Fruit fly (Drosophila melanogaster) whole organism, embryonic: Measurements from ENCODE around the gene CG43679.

ENCODE experiments used
- Adf1 ChIP-seq: fragments of 200-800 bp; sonication (Bioruptor generic); IDR thresholded peaks from 2 replicates; pipeline ENCODE4 v1.3.6; 2022; ENCODE audit warnings: missing biosample characterization, missing genetic modification characterization
- Antp ChIP-seq: fragments of 200-800 bp; sonication (Bioruptor generic); optimal IDR thresholded peaks from 3 replicates; lab custom pipeline; 2016; ENCODE audit warnings: missing biosample characterization, missing genetic modification characterization
- Blimp-1 ChIP-seq: fragments of 200-800 bp; sonication (Bioruptor generic); optimal IDR thresholded peaks from 3 replicates; lab custom pipeline; 2018; ENCODE audit warnings: missing biosample characterization, missing genetic modification characterization, mild to moderate bottlenecking, moderate library complexity, missing genetic modification reagents
- CG10274 ChIP-seq: fragments of 200-800 bp; sonication (Bioruptor generic); optimal IDR thresholded peaks from 3 replicates; lab custom pipeline; 2017; ENCODE audit warnings: missing biosample characterization, mild to moderate bottlenecking, missing genetic modification characterization
- CG10979 ChIP-seq: fragments of 200-800 bp; sonication (Bioruptor generic); optimal IDR thresholded peaks from 2 replicates; lab custom pipeline; 2018; ENCODE audit warnings: missing biosample characterization, mild to moderate bottlenecking, missing genetic modification characterization, moderate library complexity
- CG12071 ChIP-seq: fragments of 200-800 bp; sonication (Bioruptor generic); optimal IDR thresholded peaks from 3 replicates; lab custom pipeline; 2018; ENCODE audit warnings: missing biosample characterization, mild to moderate bottlenecking, missing genetic modification characterization
- CG13287 ChIP-seq: fragments of 200-800 bp; sonication (Bioruptor generic); IDR thresholded peaks from 2 replicates; pipeline ENCODE4 v1.3.6; 2022; ENCODE audit warnings: missing biosample characterization, missing genetic modification characterization; ENCODE audit not compliant: partially characterized antibody
- CG15514 ChIP-seq: fragments of 200-800 bp; sonication (Bioruptor generic); optimal IDR thresholded peaks from 3 replicates; lab custom pipeline; 2017; ENCODE audit warnings: missing biosample characterization, missing genetic modification characterization, mild to moderate bottlenecking, moderate library complexity, missing genetic modification reagents
- CG17328 ChIP-seq: fragments of 200-800 bp; sonication (Bioruptor generic); IDR thresholded peaks from 2 replicates; pipeline ENCODE4 v1.3.6; 2022; ENCODE audit warnings: missing biosample characterization, missing genetic modification characterization
- CG17385 ChIP-seq: fragments of 200-800 bp; sonication (Bioruptor generic); optimal IDR thresholded peaks from 3 replicates; lab custom pipeline; 2018; ENCODE audit warnings: missing biosample characterization, mild to moderate bottlenecking, missing genetic modification characterization
- CG3065 ChIP-seq: fragments of 200-800 bp; sonication (Bioruptor generic); optimal IDR thresholded peaks from 2 replicates; lab custom pipeline; 2016; ENCODE audit warnings: missing biosample characterization, missing genetic modification characterization
- CG31365 ChIP-seq: fragments of 200-800 bp; sonication (Bioruptor generic); optimal IDR thresholded peaks from 2 replicates; lab custom pipeline; 2018; ENCODE audit warnings: missing biosample characterization, mild to moderate bottlenecking, missing genetic modification characterization
- CG5180 ChIP-seq: fragments of 200-800 bp; sonication (Bioruptor generic); optimal IDR thresholded peaks from 3 replicates; lab custom pipeline; 2017; ENCODE audit warnings: missing biosample characterization, missing genetic modification characterization, mild to moderate bottlenecking, moderate library complexity, missing genetic modification reagents
- CG5953 ChIP-seq: fragments of 200-800 bp; sonication (Bioruptor generic); IDR thresholded peaks from 2 replicates; pipeline ENCODE4 v1.3.6; 2022; ENCODE audit warnings: missing biosample characterization, missing genetic modification characterization
- CG8765 ChIP-seq: fragments of 200-800 bp; sonication (Bioruptor generic); IDR thresholded peaks from 2 replicates; pipeline ENCODE4 v1.3.6; 2022; ENCODE audit warnings: missing biosample characterization, missing genetic modification characterization
- Dfd ChIP-seq, 2 experiments: fragments of >200 bp; optimal IDR thresholded peaks; 2 replicates each; lab custom pipeline; 2017; ENCODE audit warnings: missing biosample characterization in 2 of 2, missing genetic modification characterization in 2 of 2
- Eip74EF ChIP-seq, 2 experiments: fragments of 200-800 bp in 1 of 2; fragments of >200 bp in 1 of 2; sonication (Bioruptor generic) in 1 of 2; optimal IDR thresholded peaks; 2 replicates each; lab custom pipeline; 2017 to 2019; ENCODE audit warnings: missing biosample characterization in 2 of 2, missing genetic modification characterization in 2 of 2, mild to moderate bottlenecking in 1 of 2, moderate library complexity in 1 of 2
- Fer1 ChIP-seq: fragments of 200-800 bp; sonication (Bioruptor generic); optimal IDR thresholded peaks from 2 replicates; lab custom pipeline; 2017; ENCODE audit warnings: missing biosample characterization, mild to moderate bottlenecking, missing genetic modification characterization
- HLH54F ChIP-seq: fragments of 200-800 bp; sonication (Bioruptor generic); optimal IDR thresholded peaks from 3 replicates; lab custom pipeline; 2016; ENCODE audit warnings: missing biosample characterization, missing genetic modification characterization
- Hr3 ChIP-seq: fragments of 200-800 bp; sonication (Bioruptor generic); optimal IDR thresholded peaks from 3 replicates; lab custom pipeline; 2016; ENCODE audit warnings: missing biosample characterization, missing genetic modification characterization
- Kr ChIP-seq: fragments of 200-800 bp; sonication (Bioruptor generic); optimal IDR thresholded peaks from 2 replicates; lab custom pipeline; 2017; ENCODE audit warnings: missing biosample characterization, mild to moderate bottlenecking, missing genetic modification characterization
- Med ChIP-seq: fragments of 200-800 bp; sonication (Bioruptor generic); peaks from one replicate; lab custom pipeline; 2016; ENCODE audit warnings: missing biosample characterization, missing genetic modification characterization, mild to moderate bottlenecking, inconsistent platforms, moderate library complexity
- NK7.1 ChIP-seq: fragments of 200-800 bp; sonication (Bioruptor generic); optimal IDR thresholded peaks from 3 replicates; lab custom pipeline; 2016; ENCODE audit warnings: missing biosample characterization, missing genetic modification characterization
- Poxn ChIP-seq: fragments of 200-800 bp; sonication (Bioruptor generic); IDR thresholded peaks from 2 replicates; pipeline ENCODE4 v1.3.6; 2022; ENCODE audit warnings: missing biosample characterization, missing genetic modification characterization
- Sin3A ChIP-seq: fragments of >200 bp; optimal IDR thresholded peaks from 2 replicates; lab custom pipeline; 2018
- Sry-δ ChIP-seq: fragments of 200-800 bp; sonication (Bioruptor generic); optimal IDR thresholded peaks from 2 replicates; lab custom pipeline; 2016; ENCODE audit warnings: missing biosample characterization, missing genetic modification characterization
- Taf1 ChIP-seq: fragments of 200-800 bp; sonication (Bioruptor generic); IDR thresholded peaks from 2 replicates; pipeline ENCODE4 v1.3.6; 2022; ENCODE audit warnings: missing biosample characterization, missing genetic modification characterization
- Trl ChIP-seq, 3 experiments: fragments of >200 bp in 2 of 3; fragments of 200-800 bp in 1 of 3; sonication (Bioruptor generic) in 1 of 3; optimal IDR thresholded peaks; 2 replicates in 1 of 3; 3 replicates in 2 of 3; lab custom pipeline; 2016 to 2017; ENCODE audit warnings: missing biosample characterization in 1 of 3, missing genetic modification characterization in 1 of 3
- Xrp1 ChIP-seq: fragments of 200-800 bp; sonication (Bioruptor generic); IDR thresholded peaks from 2 replicates; pipeline ENCODE4 v1.3.6; 2022; ENCODE audit warnings: missing biosample characterization, missing genetic modification characterization
- ato ChIP-seq: fragments of 200-800 bp; sonication (Bioruptor generic); IDR thresholded peaks from 2 replicates; pipeline ENCODE4 v1.3.6; 2022; ENCODE audit warnings: missing biosample characterization, missing genetic modification characterization; ENCODE audit not compliant: partially characterized antibody
- caup ChIP-seq: fragments of 200-800 bp; sonication (Bioruptor generic); optimal IDR thresholded peaks from 3 replicates; lab custom pipeline; 2017; ENCODE audit warnings: missing biosample characterization, mild to moderate bottlenecking, missing genetic modification characterization, moderate library complexity; ENCODE audit not compliant: severe bottlenecking
- chn ChIP-seq: fragments of 200-800 bp; sonication (Bioruptor generic); optimal IDR thresholded peaks from 2 replicates; lab custom pipeline; 2016; ENCODE audit warnings: missing biosample characterization, missing genetic modification characterization
- crp ChIP-seq, 2 experiments: fragments of 200-800 bp; sonication (Bioruptor generic); optimal IDR thresholded peaks; 2 replicates in 1 of 2; 3 replicates in 1 of 2; lab custom pipeline; 2017; ENCODE audit warnings: missing biosample characterization in 2 of 2, missing genetic modification characterization in 2 of 2, mild to moderate bottlenecking in 1 of 2, moderate library complexity in 1 of 2
- gem ChIP-seq: fragments of 200-800 bp; sonication (Bioruptor generic); optimal IDR thresholded peaks from 2 replicates; lab custom pipeline; 2019; ENCODE audit warnings: missing biosample characterization, mild to moderate bottlenecking, missing genetic modification characterization, moderate library complexity
- grn ChIP-seq: fragments of 200-800 bp; sonication (Bioruptor generic); optimal IDR thresholded peaks from 3 replicates; lab custom pipeline; 2017; ENCODE audit warnings: missing biosample characterization, missing genetic modification characterization
- gro ChIP-seq: fragments of 200-800 bp; sonication (Bioruptor generic); optimal IDR thresholded peaks from 2 replicates; lab custom pipeline; 2016; ENCODE audit warnings: missing biosample characterization, missing genetic modification characterization
- inv ChIP-seq: fragments of 200-800 bp; sonication (Bioruptor generic); IDR thresholded peaks from 2 replicates; pipeline ENCODE4 v1.3.6; 2022; ENCODE audit warnings: missing biosample characterization, missing genetic modification characterization; ENCODE audit not compliant: partially characterized antibody
- onecut ChIP-seq: fragments of 200-800 bp; sonication (Bioruptor generic); IDR thresholded peaks from 2 replicates; pipeline ENCODE4 v1.3.6; 2022; ENCODE audit warnings: missing biosample characterization, missing genetic modification characterization
- peb ChIP-seq: fragments of 200-800 bp; sonication (Bioruptor generic); IDR thresholded peaks from 2 replicates; pipeline ENCODE4 v1.3.6; 2022; ENCODE audit warnings: missing biosample characterization, missing genetic modification characterization
- row ChIP-seq: fragments of 200-800 bp; sonication (Bioruptor generic); IDR thresholded peaks from 3 replicates; pipeline ENCODE4 v1.3.6; 2022; ENCODE audit warnings: missing biosample characterization, missing genetic modification characterization
- salm ChIP-seq: fragments of 200-800 bp; sonication (Bioruptor generic); optimal IDR thresholded peaks from 2 replicates; lab custom pipeline; 2018; ENCODE audit warnings: missing biosample characterization, mild to moderate bottlenecking, missing genetic modification characterization
- shn ChIP-seq: fragments of 200-800 bp; sonication (Bioruptor generic); optimal IDR thresholded peaks from 3 replicates; lab custom pipeline; 2016; ENCODE audit warnings: missing biosample characterization, missing genetic modification characterization
- slou ChIP-seq: fragments of 200-800 bp; sonication (Bioruptor generic); optimal IDR thresholded peaks from 3 replicates; lab custom pipeline; 2016; ENCODE audit warnings: missing biosample characterization, missing genetic modification characterization
- sr ChIP-seq: fragments of 200-800 bp; sonication (Bioruptor generic); IDR thresholded peaks from 3 replicates; pipeline ENCODE4 v1.3.6; 2022; ENCODE audit warnings: missing biosample characterization, missing genetic modification characterization
- tll ChIP-seq, 2 experiments: fragments of 200-800 bp in 1 of 2; fragments of >200 bp in 1 of 2; sonication (Bioruptor generic) in 1 of 2; optimal IDR thresholded peaks; 2 replicates each; lab custom pipeline; 2017 to 2019; ENCODE audit warnings: missing biosample characterization in 2 of 2, missing genetic modification characterization in 2 of 2, mild to moderate bottlenecking in 1 of 2, moderate library complexity in 1 of 2
- unc-4 ChIP-seq: fragments of 200-800 bp; sonication (Bioruptor generic); IDR thresholded peaks from 2 replicates; pipeline ENCODE4 v1.3.6; 2022; ENCODE audit warnings: missing biosample characterization, missing genetic modification characterization; ENCODE audit not compliant: partially characterized antibody
- vnd ChIP-seq: fragments of 200-800 bp; sonication (Bioruptor generic); IDR thresholded peaks from 3 replicates; pipeline ENCODE4 v1.3.6; 2022; ENCODE audit warnings: missing biosample characterization, missing genetic modification characterization; ENCODE audit not compliant: partially characterized antibody
- wek ChIP-seq: fragments of 200-800 bp; sonication (Bioruptor generic); optimal IDR thresholded peaks from 3 replicates; lab custom pipeline; 2018; ENCODE audit warnings: missing biosample characterization, mild to moderate bottlenecking, missing genetic modification characterization, moderate library complexity

Gene CG43679

dm6 chr3L:15013957-15014692 lies 37.1 kb downstream of the CG43679 start, which contains the start of gene Reck (continued):
- TF ChIP-seq peb (GFP tag; lab: Robert Waterston, UW) (no peak), CG12071 (GFP tag; lab: Kevin White, UChicago) (peak; percentile 72), CG15514 (GFP tag; lab: Kevin White, UChicago) (peak; percentile 76), row (peak; percentile 79), Kr (GFP tag; lab: Kevin White, UChicago) (no peak), gro (GFP tag; lab: Kevin White, UChicago) (no peak), CG5953 (GFP tag; lab: Robert Waterston, UW) (peak; percentile 89), NK7.1 (peak; percentile 16), Eip74EF (GFP tag; optimal IDR thresholded peaks at IDR 0.05; lab: Kevin White, UChicago) (peak in 1 of 2 experiments; percentile 84), CG13287 (GFP tag; lab: Robert Waterston, UW) (no peak), Trl (optimal IDR thresholded peaks at IDR 0.05; lab: Kevin White, UChicago) (no peak), Trl (GFP tag; optimal IDR thresholded peaks at IDR 0.05; lab: Kevin White, UChicago) (peak; percentile 48), Hr3 (GFP tag; lab: Kevin White, UChicago) (peak; percentile 80), CG17328 (GFP tag; lab: Robert Waterston, UW) (peak; percentile 88), gem (peak; percentile 90), unc-4 (GFP tag; lab: Robert Waterston, UW) (no peak), caup (GFP tag; lab: Kevin White, UChicago) (peak; percentile 83), tll (GFP tag; optimal IDR thresholded peaks at IDR 0.05; lab: Kevin White, UChicago) (no peak), ato (GFP tag; lab: Robert Waterston, UW) (no peak), Adf1 (GFP tag; lab: Robert Waterston, UW) (peak; percentile 37; the same call in 1 of the 2 replicates), slou (GFP tag; lab: Kevin White, UChicago) (peak; percentile 35), inv (GFP tag; lab: Robert Waterston, UW) (no peak), CG8765 (GFP tag; lab: Robert Waterston, UW) (peak; percentile 70), Sin3A (lab: Kevin White, UChicago) (no peak), chn (GFP tag; lab: Kevin White, UChicago) (peak; percentile 38), CG5180 (GFP tag; lab: Kevin White, UChicago) (peak; percentile 72), HLH54F (GFP tag; lab: Kevin White, UChicago) (peak; percentile 7), salm (tag; lab: Kevin White, UChicago) (peak; percentile 63), vnd (GFP tag; lab: Robert Waterston, UW) (no peak), crp (GFP tag; optimal IDR thresholded peaks at IDR 0.05; lab: Kevin White, UChicago) (peak in 1 of 2 experiments; percentile 13), Blimp-1 (GFP tag; lab: Kevin White, UChicago) (peak; percentile 92), Xrp1 (GFP tag; lab: Robert Waterston, UW) (peak; percentile 92), sr (GFP tag; lab: Robert Waterston, UW) (peak; percentile 41; the same call in 1 of the 3 replicates), onecut (GFP tag; lab: Robert Waterston, UW) (peak; percentile 78), wek (GFP tag; lab: Kevin White, UChicago) (no peak), Poxn (GFP tag; lab: Robert Waterston, UW) (no peak), CG17385 (GFP tag; lab: Kevin White, UChicago) (peak; percentile 77), Sry-δ (GFP tag; lab: Kevin White, UChicago) (peak; percentile 2), Med (GFP tag; lab: Kevin White, UChicago) (peak; percentile 93), CG10979 (peak; percentile 89), CG10274 (GFP tag; lab: Kevin White, UChicago) (peak; percentile 45), Dfd (GFP tag; optimal IDR thresholded peaks at IDR 0.05; lab: Kevin White, UChicago) (no peak), CG3065 (GFP tag; lab: Kevin White, UChicago) (peak; percentile 60), shn (GFP tag; lab: Kevin White, UChicago) (no peak), Antp (GFP tag; lab: Kevin White, UChicago) (no peak), Fer1 (peak; percentile 89), CG31365 (tag; lab: Kevin White, UChicago) (peak; percentile 98), Taf1 (GFP tag; lab: Robert Waterston, UW) (no peak), grn (GFP tag; lab: Kevin White, UChicago) (peak; percentile 35)
